Worm (Caenorhabditis elegans): ENCODE data around the gene F53H4.2.
A peak's percentile ranks its signal among the peaks of the same experiment; 100 is the strongest.

The F53H4.2 gene

DNA sequence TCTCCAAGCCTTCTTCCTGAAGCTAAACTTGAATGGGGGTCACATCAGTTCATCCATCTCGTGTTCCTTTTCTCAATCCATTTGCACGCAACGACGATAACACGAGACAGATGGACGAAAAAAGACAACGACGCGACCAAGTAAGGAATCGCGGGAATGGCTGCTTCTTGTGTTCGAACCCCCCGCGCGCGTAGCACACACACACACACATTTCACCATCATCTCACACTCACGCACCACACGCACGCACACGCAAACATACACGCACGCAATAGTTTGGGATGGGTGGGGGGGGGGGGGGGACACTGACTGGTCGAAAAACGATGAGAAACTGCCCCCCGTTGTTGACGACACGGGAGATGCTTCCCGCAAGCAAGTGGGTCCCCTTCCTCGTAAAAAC, 20.0 kb downstream of the F53H4.2 start:
- TF ChIP-seq ztf-23 (GFP tag; IDR thresholded peaks at IDR 0.05) (0 out of 2 replicates have a peak, but pooled peaks have one; percentile 62), ref-1 (GFP tag; conservative IDR thresholded peaks at IDR 0.05) (no peak), tab-1 (GFP tag; IDR thresholded peaks at IDR 0.05) (0 out of 2 replicates have a peak, but pooled peaks have one; percentile 51)

DNA sequence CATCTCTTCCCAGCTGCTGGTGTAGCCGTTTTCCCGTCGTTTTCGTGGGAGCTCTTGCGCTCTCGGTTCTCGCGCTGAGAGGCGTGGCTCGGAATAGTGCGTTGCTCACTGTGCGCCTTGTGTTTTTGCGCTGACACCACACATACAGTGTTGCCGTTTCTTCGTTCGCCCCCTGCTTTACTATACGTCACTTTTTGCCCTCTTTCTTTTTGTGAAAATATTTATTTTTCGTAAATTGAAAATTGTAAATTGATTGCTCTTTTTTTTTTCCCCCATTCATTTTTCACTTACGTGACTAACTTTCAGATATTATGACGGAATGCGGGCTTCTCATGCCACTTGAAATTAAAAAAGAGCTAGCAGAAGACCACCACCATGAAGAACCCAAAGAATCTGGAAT, 21.8 kb downstream of the F53H4.2 start, which contains the start of gene gmeb-2:
TSS of gene gmeb-2 (plus strand) at position 301 of the 400 bp plus-strand sequence.
- TF ChIP-seq cog-1 (tag; optimal IDR thresholded peaks at IDR 0.05) = no peak
- TF ChIP-seq med-1 (GFP tag; optimal IDR thresholded peaks at IDR 0.05; ENCODE audit: insufficient read depth) = no peak
- TF ChIP-seq klf-2 (GFP tag; conservative IDR thresholded peaks at IDR 0.05) = no peak
- TF ChIP-seq ref-1 (GFP tag; conservative IDR thresholded peaks at IDR 0.05) = no peak
- TF ChIP-seq ztf-29 (GFP tag; IDR thresholded peaks at IDR 0.05) = no peak
- no peak for TF ChIP-seq T22C8.4 (GFP tag; IDR thresholded peaks at IDR 0.05)
- TF ChIP-seq tab-1 (GFP tag; IDR thresholded peaks at IDR 0.05) = no peak

DNA sequence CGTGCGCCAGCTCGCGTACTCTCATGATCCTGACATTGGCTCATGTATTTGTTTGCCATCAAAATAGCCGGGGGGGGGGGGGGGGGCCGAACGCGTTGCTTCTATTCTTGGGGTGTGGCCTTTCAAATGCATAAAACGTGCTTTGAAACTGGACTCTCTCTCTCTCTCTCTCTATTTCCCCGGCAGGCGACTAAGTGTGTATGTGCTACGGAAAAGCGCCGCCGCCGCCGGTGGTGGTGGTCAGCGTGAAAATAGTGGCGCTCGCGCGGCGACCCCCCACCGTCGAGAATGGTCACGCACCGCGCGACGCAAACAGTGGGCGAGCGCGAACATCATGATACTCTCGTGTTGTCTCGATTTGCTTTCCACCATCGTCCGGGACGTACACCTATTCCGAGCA, 24.1 kb downstream of the F53H4.2 start:
- TF ChIP-seq tab-1 (GFP tag; IDR thresholded peaks at IDR 0.05) (0 out of 2 replicates have a peak, but pooled peaks have one; percentile 10), med-1 (GFP tag; optimal IDR thresholded peaks at IDR 0.05; ENCODE audit: insufficient read depth) (no peak), flt-1 (GFP tag; IDR thresholded peaks at IDR 0.05) (no peak)

DNA sequence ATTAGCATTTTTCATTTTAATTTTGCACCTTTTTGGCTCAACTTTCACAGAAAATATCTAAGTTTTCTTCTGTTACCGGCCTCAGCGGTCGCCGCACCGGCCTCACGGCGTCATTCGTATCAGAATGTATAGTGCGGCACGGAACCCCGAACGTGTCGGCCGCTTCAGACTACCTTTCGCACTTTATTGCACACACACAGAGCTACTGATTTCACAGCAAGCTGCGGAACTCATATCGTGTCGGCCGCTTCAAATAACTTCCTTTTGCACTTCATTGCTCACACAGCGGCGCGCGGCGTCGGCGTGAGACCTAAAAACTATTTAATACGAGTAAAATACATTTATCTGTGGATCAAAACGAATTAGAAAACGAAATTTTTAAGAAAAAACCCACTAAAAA, 27.5 kb downstream of the F53H4.2 start:
- TF ChIP-seq flt-1 (GFP tag; IDR thresholded peaks at IDR 0.05) (no peak), tab-1 (GFP tag; IDR thresholded peaks at IDR 0.05) (no peak)

DNA sequence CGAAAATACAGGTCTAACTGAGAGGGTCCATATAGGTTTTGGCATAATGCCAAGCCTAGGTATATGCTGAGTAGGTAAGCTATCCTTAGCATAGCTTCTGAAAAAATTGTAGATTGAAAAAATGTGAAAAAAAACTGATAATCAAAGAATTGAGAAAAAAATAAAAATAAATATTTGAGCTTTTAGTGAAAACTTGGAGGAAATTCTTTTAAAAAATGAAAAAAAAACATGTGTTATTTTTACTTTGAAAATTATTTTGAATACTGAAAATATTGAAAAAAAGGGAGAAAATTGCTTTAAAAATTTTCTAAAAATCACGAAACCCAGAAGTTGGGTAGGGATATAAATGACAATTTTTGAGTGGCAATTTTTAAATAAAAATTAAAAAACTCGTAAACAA, 30.5 kb downstream of the F53H4.2 start, which contains the start of gene F53H4.3:
TSS of gene F53H4.3 (minus strand) at position 101 of the 400 bp plus-strand sequence.
- TF ChIP-seq ztf-29 (GFP tag; IDR thresholded peaks at IDR 0.05) = no peak
- no peak for TF ChIP-seq tab-1 (GFP tag; IDR thresholded peaks at IDR 0.05)
- TF ChIP-seq ref-1 (GFP tag; conservative IDR thresholded peaks at IDR 0.05) = no peak
- TF ChIP-seq cog-1 (tag; optimal IDR thresholded peaks at IDR 0.05) = no peak
- no peak for TF ChIP-seq T22C8.4 (GFP tag; IDR thresholded peaks at IDR 0.05)
- no peak for TF ChIP-seq klf-2 (GFP tag; conservative IDR thresholded peaks at IDR 0.05)
- TF ChIP-seq ztf-23 (GFP tag; IDR thresholded peaks at IDR 0.05) = no peak
- no peak for TF ChIP-seq med-1 (GFP tag; optimal IDR thresholded peaks at IDR 0.05; ENCODE audit: insufficient read depth)
- no peak for TF ChIP-seq flt-1 (GFP tag; IDR thresholded peaks at IDR 0.05)

DNA sequence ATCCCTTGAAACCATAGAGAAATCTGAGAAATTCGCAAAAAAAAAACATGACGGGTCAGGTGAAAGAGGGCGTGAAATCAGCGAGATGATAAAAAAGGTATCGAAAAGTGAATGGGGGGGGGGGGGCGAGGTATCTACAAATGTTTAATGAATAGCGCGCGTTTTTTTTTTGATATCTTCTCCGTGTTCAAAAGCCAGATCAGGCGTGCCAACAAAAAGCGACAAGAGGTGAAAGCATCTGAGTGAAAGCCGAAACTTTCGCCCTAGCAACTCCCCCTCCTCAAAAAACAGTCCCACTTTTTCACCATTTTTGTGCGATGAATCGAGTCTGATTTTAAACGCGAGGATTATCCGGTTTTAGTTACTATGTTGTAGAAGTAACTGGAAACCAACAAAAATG, 31.0 kb downstream of the F53H4.2 start:
- TF ChIP-seq T22C8.4 (GFP tag; IDR thresholded peaks at IDR 0.05) (no peak), med-1 (GFP tag; optimal IDR thresholded peaks at IDR 0.05; ENCODE audit: insufficient read depth) (no peak), ref-1 (GFP tag; conservative IDR thresholded peaks at IDR 0.05) (no peak), flt-1 (GFP tag; IDR thresholded peaks at IDR 0.05) (no peak), klf-2 (GFP tag; conservative IDR thresholded peaks at IDR 0.05) (no peak), ztf-23 (GFP tag; IDR thresholded peaks at IDR 0.05) (no peak), tab-1 (GFP tag; IDR thresholded peaks at IDR 0.05) (no peak), ztf-29 (GFP tag; IDR thresholded peaks at IDR 0.05) (no peak), cog-1 (tag; optimal IDR thresholded peaks at IDR 0.05) (no peak)

DNA sequence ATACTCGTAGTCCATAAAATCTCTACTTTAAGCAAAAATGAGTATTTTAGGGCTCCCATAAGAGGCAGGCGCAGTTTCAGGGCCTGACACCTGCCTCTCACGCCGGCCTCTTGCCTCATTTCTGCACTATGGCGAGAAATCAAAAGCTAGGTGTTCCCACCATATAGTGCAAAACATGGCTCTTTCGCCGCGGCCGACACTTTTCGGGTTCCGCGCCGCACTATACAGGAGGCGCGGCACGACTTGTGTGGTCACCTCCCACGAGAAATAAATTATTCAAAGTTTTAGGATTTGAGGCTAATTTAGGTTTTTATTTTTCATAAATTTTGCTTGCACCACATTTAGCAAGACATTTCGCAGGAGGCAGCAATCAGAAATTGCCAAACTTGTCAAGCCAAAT, 35.6 kb downstream of the F53H4.2 start:
- TF ChIP-seq T22C8.4 (GFP tag; IDR thresholded peaks at IDR 0.05) (no peak), flt-1 (GFP tag; IDR thresholded peaks at IDR 0.05) (no peak), cog-1 (tag; optimal IDR thresholded peaks at IDR 0.05) (no peak), klf-2 (GFP tag; conservative IDR thresholded peaks at IDR 0.05) (no peak), med-1 (GFP tag; optimal IDR thresholded peaks at IDR 0.05; ENCODE audit: insufficient read depth) (no peak), ztf-23 (GFP tag; IDR thresholded peaks at IDR 0.05) (no peak), ztf-29 (GFP tag; IDR thresholded peaks at IDR 0.05) (no peak), tab-1 (GFP tag; IDR thresholded peaks at IDR 0.05) (no peak), ref-1 (GFP tag; conservative IDR thresholded peaks at IDR 0.05) (no peak)

DNA sequence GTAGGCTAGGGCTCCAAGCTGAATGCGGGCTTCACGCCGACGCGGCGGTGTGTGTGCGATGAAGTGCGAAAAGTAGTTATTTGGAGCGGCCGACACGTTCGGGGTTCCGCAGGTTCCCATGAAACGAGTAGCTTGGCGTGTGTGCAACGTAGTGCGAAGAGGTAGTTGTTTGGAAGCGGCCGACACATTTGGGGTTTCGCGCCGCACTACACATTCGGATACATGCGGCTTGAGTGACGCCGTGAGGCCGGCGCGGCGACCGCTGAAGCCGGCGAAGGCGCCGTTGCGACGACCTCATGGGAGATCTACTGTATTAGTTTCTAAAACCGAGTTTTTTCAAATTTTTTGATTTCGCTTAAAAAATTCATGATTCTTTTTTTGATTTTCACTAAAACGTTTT, 44.3 kb downstream of the F53H4.2 start:
- TF ChIP-seq ztf-23 (GFP tag; IDR thresholded peaks at IDR 0.05) (no peak), klf-2 (GFP tag; conservative IDR thresholded peaks at IDR 0.05) (no peak)

DNA sequence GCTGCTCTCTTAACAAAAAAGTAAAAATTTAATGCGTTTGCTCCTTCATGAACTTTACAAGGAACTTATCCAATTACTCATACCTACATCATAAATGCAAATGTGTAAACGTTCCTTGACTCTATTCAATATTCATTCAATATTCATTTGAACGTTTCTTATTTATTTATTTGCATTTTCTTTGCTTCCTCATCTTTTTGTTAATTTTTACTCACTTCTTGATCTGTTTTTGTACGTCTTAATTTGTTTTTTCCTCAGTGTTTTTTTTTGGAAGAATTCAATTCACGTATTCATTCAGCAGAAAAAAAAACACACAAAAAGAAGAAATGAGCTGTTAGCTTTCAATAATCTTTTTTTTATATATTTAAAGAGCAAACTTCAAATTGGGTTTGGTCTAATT, 45.9 kb downstream of the F53H4.2 start:
- TF ChIP-seq med-1 (GFP tag; optimal IDR thresholded peaks at IDR 0.05; ENCODE audit: insufficient read depth) (no peak), tab-1 (GFP tag; IDR thresholded peaks at IDR 0.05) (no peak), klf-2 (GFP tag; conservative IDR thresholded peaks at IDR 0.05) (no peak), ztf-29 (GFP tag; IDR thresholded peaks at IDR 0.05) (no peak), ztf-23 (GFP tag; IDR thresholded peaks at IDR 0.05) (no peak), T22C8.4 (GFP tag; IDR thresholded peaks at IDR 0.05) (no peak), flt-1 (GFP tag; IDR thresholded peaks at IDR 0.05) (no peak), cog-1 (tag; optimal IDR thresholded peaks at IDR 0.05) (no peak), ref-1 (GFP tag; conservative IDR thresholded peaks at IDR 0.05) (no peak)

Data from whole organism, midembryonic.